Fruit fly (Drosophila melanogaster) whole organism, embryonic: ENCODE measurements around the gene Kap3.
A peak's percentile ranks its signal among the peaks of the same experiment; 100 is the strongest.

ENCODE experiments used
- Ada2b ChIP-seq: fragments of 200-800 bp; sonication (Bioruptor generic); IDR thresholded peaks from 2 replicates; pipeline ENCODE4 v1.3.6; 2022; ENCODE audit warnings: missing biosample characterization, missing genetic modification characterization
- Aef1 ChIP-seq: fragments of 200-800 bp; sonication (Bioruptor generic); IDR thresholded peaks from 3 replicates; pipeline ENCODE4 v1.3.6; 2022; ENCODE audit warnings: missing biosample characterization, missing genetic modification characterization
- Atf6 ChIP-seq: fragments of 200-800 bp; sonication (Bioruptor generic); IDR thresholded peaks from 2 replicates; pipeline ENCODE4 v1.3.6; 2022; ENCODE audit warnings: missing biosample characterization, missing genetic modification characterization
- Bgb ChIP-seq: fragments of 200-800 bp; sonication (Bioruptor generic); IDR thresholded peaks from 2 replicates; pipeline ENCODE4 v1.3.6; 2022; ENCODE audit warnings: missing biosample characterization, missing genetic modification characterization; ENCODE audit not compliant: partially characterized antibody
- CG10209 ChIP-seq: fragments of 200-800 bp; sonication (Bioruptor generic); optimal IDR thresholded peaks from 3 replicates; lab custom pipeline; 2017; ENCODE audit warnings: missing biosample characterization, mild to moderate bottlenecking, missing genetic modification characterization, missing genetic modification reagents
- CG12155 ChIP-seq: fragments of 200-800 bp; sonication (Bioruptor generic); optimal IDR thresholded peaks from 3 replicates; lab custom pipeline; 2016; ENCODE audit warnings: missing biosample characterization, missing genetic modification characterization
- CG12236 ChIP-seq: fragments of 200-800 bp; sonication (Bioruptor generic); optimal IDR thresholded peaks from 2 replicates; lab custom pipeline; 2016; ENCODE audit warnings: missing biosample characterization, missing genetic modification characterization
- CG13624 ChIP-seq: fragments of 200-800 bp; sonication (Bioruptor generic); optimal IDR thresholded peaks from 2 replicates; lab custom pipeline; 2016; ENCODE audit warnings: missing biosample characterization, missing genetic modification characterization
- CG13894 ChIP-seq: fragments of 200-800 bp; sonication (Bioruptor generic); optimal IDR thresholded peaks from 3 replicates; lab custom pipeline; 2018; ENCODE audit warnings: missing biosample characterization, mild to moderate bottlenecking, missing genetic modification characterization, moderate library complexity
- CG15696 ChIP-seq: fragments of 200-800 bp; sonication (Bioruptor generic); optimal IDR thresholded peaks from 2 replicates; lab custom pipeline; 2019; ENCODE audit warnings: missing biosample characterization, mild to moderate bottlenecking, missing genetic modification characterization, moderate library complexity
- CG16779 ChIP-seq: fragments of 200-800 bp; sonication (Bioruptor generic); IDR thresholded peaks from 2 replicates; pipeline ENCODE4 v1.3.6; 2022; ENCODE audit warnings: missing biosample characterization, missing genetic modification characterization
- CG18764 ChIP-seq: fragments of 200-800 bp; sonication (Bioruptor generic); optimal IDR thresholded peaks from 3 replicates; lab custom pipeline; 2016; ENCODE audit warnings: missing biosample characterization, missing genetic modification characterization
- CG2712 ChIP-seq: fragments of 200-800 bp; optimal IDR thresholded peaks from 3 replicates; lab custom pipeline; 2019; ENCODE audit warnings: missing biosample characterization, mild to moderate bottlenecking, missing genetic modification characterization, moderate library complexity
- CG31441 ChIP-seq: fragments of 200-800 bp; sonication (Bioruptor generic); IDR thresholded peaks from 2 replicates; pipeline ENCODE4 v1.3.6; 2022; ENCODE audit warnings: missing biosample characterization, missing genetic modification characterization
- CG9609 ChIP-seq: fragments of 200-800 bp; sonication (Bioruptor generic); optimal IDR thresholded peaks from 3 replicates; lab custom pipeline; 2016; ENCODE audit warnings: missing biosample characterization, missing genetic modification characterization
- CTCF ChIP-seq: fragments of 200-800 bp; sonication (Bioruptor generic); optimal IDR thresholded peaks from 2 replicates; lab custom pipeline; 2017; ENCODE audit warnings: missing biosample characterization, mild to moderate bottlenecking, missing genetic modification characterization, moderate library complexity
- CkIIα-i1 ChIP-seq: fragments of 200-800 bp; sonication (Bioruptor generic); IDR thresholded peaks from 2 replicates; pipeline ENCODE4 v1.3.6; 2022; ENCODE audit warnings: missing biosample characterization, missing genetic modification characterization
- D ChIP-seq, 2 experiments: fragments of 200-800 bp in 1 of 2; fragments of >200 bp in 1 of 2; sonication (Bioruptor generic) in 1 of 2; optimal IDR thresholded peaks; 2 replicates in 1 of 2; 3 replicates in 1 of 2; lab custom pipeline; 2017; ENCODE audit warnings: mild to moderate bottlenecking in 1 of 2, missing biosample characterization in 1 of 2, missing genetic modification characterization in 1 of 2, missing genetic modification reagents in 1 of 2
- Dek ChIP-seq: fragments of 200-800 bp; sonication (Bioruptor generic); optimal IDR thresholded peaks from 3 replicates; lab custom pipeline; 2019; ENCODE audit warnings: missing biosample characterization, mild to moderate bottlenecking, missing genetic modification characterization, moderate library complexity
- Dref ChIP-seq: fragments of 200-800 bp; sonication (Bioruptor generic); IDR thresholded peaks from 2 replicates; pipeline ENCODE4 v1.3.6; 2022; ENCODE audit warnings: missing biosample characterization, missing genetic modification characterization
- Drgx ChIP-seq: fragments of 200-800 bp; sonication (Bioruptor generic); IDR thresholded peaks from 2 replicates; pipeline ENCODE4 v1.3.6; 2022; ENCODE audit warnings: missing biosample characterization, missing genetic modification characterization
- Fer1 ChIP-seq: fragments of 200-800 bp; sonication (Bioruptor generic); optimal IDR thresholded peaks from 2 replicates; lab custom pipeline; 2017; ENCODE audit warnings: missing biosample characterization, mild to moderate bottlenecking, missing genetic modification characterization
- Fer2 ChIP-seq: fragments of 200-800 bp; sonication (Bioruptor generic); optimal IDR thresholded peaks from 2 replicates; lab custom pipeline; 2018; ENCODE audit warnings: missing biosample characterization, mild to moderate bottlenecking, missing genetic modification characterization, moderate library complexity
- HLH3B ChIP-seq: fragments of 200-800 bp; sonication (Bioruptor generic); IDR thresholded peaks from 2 replicates; pipeline ENCODE4 v1.3.6; 2022; ENCODE audit warnings: missing biosample characterization, missing genetic modification characterization
- Hr51 ChIP-seq, 2 experiments: fragments of 200-800 bp; sonication (Bioruptor generic); optimal IDR thresholded peaks; 2 replicates in 1 of 2; 3 replicates in 1 of 2; lab custom pipeline; 2016 to 2018; ENCODE audit warnings: missing biosample characterization in 2 of 2, missing genetic modification characterization in 2 of 2, mild to moderate bottlenecking in 1 of 2, moderate library complexity in 1 of 2
- Mrtf ChIP-seq: fragments of 200-800 bp; sonication (Bioruptor generic); IDR thresholded peaks from 3 replicates; pipeline ENCODE4 v1.3.6; 2022; ENCODE audit warnings: missing biosample characterization, missing genetic modification characterization
- NC2β ChIP-seq: fragments of 200-800 bp; sonication (Bioruptor generic); optimal IDR thresholded peaks from 2 replicates; lab custom pipeline; 2016; ENCODE audit warnings: missing biosample characterization, missing genetic modification characterization
- NfI ChIP-seq: fragments of 200-800 bp; sonication (Bioruptor generic); optimal IDR thresholded peaks from 3 replicates; lab custom pipeline; 2018; ENCODE audit warnings: missing biosample characterization, mild to moderate bottlenecking, missing genetic modification characterization, moderate library complexity
- Opbp ChIP-seq: fragments of 200-800 bp; sonication (Bioruptor generic); IDR thresholded peaks from 3 replicates; pipeline ENCODE4 v1.3.6; 2022; ENCODE audit warnings: missing biosample characterization, missing genetic modification characterization; ENCODE audit not compliant: partially characterized antibody
- Sin3A ChIP-seq: fragments of >200 bp; optimal IDR thresholded peaks from 2 replicates; lab custom pipeline; 2018
- Sry-δ ChIP-seq: fragments of 200-800 bp; sonication (Bioruptor generic); optimal IDR thresholded peaks from 2 replicates; lab custom pipeline; 2016; ENCODE audit warnings: missing biosample characterization, missing genetic modification characterization
- Stat92E ChIP-seq, 3 experiments: fragments of >200 bp in 2 of 3; fragments of 200-800 bp in 1 of 3; sonication (Bioruptor generic) in 1 of 3; optimal IDR thresholded peaks; 2 replicates each; lab custom pipeline; 2017 to 2019; ENCODE audit warnings: missing biosample characterization in 3 of 3, missing genetic modification characterization in 3 of 3, mild to moderate bottlenecking in 1 of 3, moderate library complexity in 1 of 3
- Tbp ChIP-seq: fragments of >200 bp; optimal IDR thresholded peaks from 2 replicates; lab custom pipeline; 2018; ENCODE audit warnings: missing biosample characterization, missing genetic modification characterization
- ac ChIP-seq: fragments of 200-800 bp; sonication (Bioruptor generic); optimal IDR thresholded peaks from 3 replicates; lab custom pipeline; 2017; ENCODE audit warnings: missing biosample characterization, mild to moderate bottlenecking, missing genetic modification characterization
- bcd ChIP-seq: fragments of 200-800 bp; sonication (Bioruptor generic); optimal IDR thresholded peaks from 2 replicates; lab custom pipeline; 2017; ENCODE audit warnings: missing biosample characterization, mild to moderate bottlenecking, missing genetic modification characterization
- br ChIP-seq: fragments of >200 bp; optimal IDR thresholded peaks from 2 replicates; lab custom pipeline; 2017
- disco-r ChIP-seq: fragments of 200-800 bp; sonication (Bioruptor generic); optimal IDR thresholded peaks from 2 replicates; lab custom pipeline; 2016; ENCODE audit warnings: missing biosample characterization, missing genetic modification characterization
- fd102C ChIP-seq: fragments of 200-800 bp; sonication (Bioruptor generic); optimal IDR thresholded peaks from 2 replicates; lab custom pipeline; 2018; ENCODE audit warnings: missing biosample characterization, mild to moderate bottlenecking, missing genetic modification characterization, moderate library complexity
- her ChIP-seq: fragments of 200-800 bp; sonication (Bioruptor generic); optimal IDR thresholded peaks from 2 replicates; lab custom pipeline; 2016; ENCODE audit warnings: missing biosample characterization, missing genetic modification characterization
- knrl ChIP-seq: fragments of 200-800 bp; sonication (Bioruptor generic); IDR thresholded peaks from 3 replicates; pipeline ENCODE4 v1.3.6; 2022; ENCODE audit warnings: missing biosample characterization, missing genetic modification characterization; ENCODE audit not compliant: partially characterized antibody
- lola ChIP-seq, 3 experiments: fragments of >200 bp in 2 of 3; fragments of 200-800 bp in 1 of 3; sonication (Bioruptor generic) in 1 of 3; optimal IDR thresholded peaks; 2 replicates each; lab custom pipeline; 2017 to 2019; ENCODE audit warnings: missing biosample characterization in 3 of 3, missing genetic modification characterization in 3 of 3, mild to moderate bottlenecking in 1 of 3, moderate library complexity in 1 of 3
- nmo ChIP-seq: fragments of 200-800 bp; sonication (Bioruptor generic); optimal IDR thresholded peaks from 2 replicates; lab custom pipeline; 2018; ENCODE audit warnings: missing biosample characterization, mild to moderate bottlenecking, missing genetic modification characterization, moderate library complexity
- pros ChIP-seq: fragments of 200-800 bp; sonication (Bioruptor generic); optimal IDR thresholded peaks from 3 replicates; lab custom pipeline; 2019; ENCODE audit warnings: missing biosample characterization, mild to moderate bottlenecking, missing genetic modification characterization, moderate library complexity
- run ChIP-seq: fragments of 200-800 bp; sonication (Bioruptor generic); optimal IDR thresholded peaks from 3 replicates; lab custom pipeline; 2018; ENCODE audit warnings: missing biosample characterization, mild to moderate bottlenecking, missing genetic modification characterization
- shn ChIP-seq: fragments of 200-800 bp; sonication (Bioruptor generic); optimal IDR thresholded peaks from 3 replicates; lab custom pipeline; 2016; ENCODE audit warnings: missing biosample characterization, missing genetic modification characterization
- slp2 ChIP-seq: fragments of 200-800 bp; sonication (Bioruptor generic); optimal IDR thresholded peaks from 2 replicates; lab custom pipeline; 2016; ENCODE audit warnings: missing biosample characterization, missing genetic modification characterization
- stwl ChIP-seq: fragments of 200-800 bp; sonication (Bioruptor generic); optimal IDR thresholded peaks from 3 replicates; lab custom pipeline; 2018; ENCODE audit warnings: missing biosample characterization, mild to moderate bottlenecking, missing genetic modification characterization, moderate library complexity
- tup ChIP-seq: fragments of 200-800 bp; sonication (Bioruptor generic); optimal IDR thresholded peaks from 2 replicates; lab custom pipeline; 2016; ENCODE audit warnings: missing biosample characterization, mild to moderate bottlenecking, missing genetic modification characterization, moderate library complexity
- twi ChIP-seq: fragments of 200-800 bp; optimal IDR thresholded peaks from 2 replicates; lab custom pipeline; 2019; ENCODE audit warnings: missing biosample characterization, mild to moderate bottlenecking, missing genetic modification characterization, moderate library complexity
- tx ChIP-seq: fragments of 200-800 bp; sonication (Bioruptor generic); optimal IDR thresholded peaks from 2 replicates; lab custom pipeline; 2016; ENCODE audit warnings: missing biosample characterization, missing genetic modification characterization

The Kap3 gene

DNA sequence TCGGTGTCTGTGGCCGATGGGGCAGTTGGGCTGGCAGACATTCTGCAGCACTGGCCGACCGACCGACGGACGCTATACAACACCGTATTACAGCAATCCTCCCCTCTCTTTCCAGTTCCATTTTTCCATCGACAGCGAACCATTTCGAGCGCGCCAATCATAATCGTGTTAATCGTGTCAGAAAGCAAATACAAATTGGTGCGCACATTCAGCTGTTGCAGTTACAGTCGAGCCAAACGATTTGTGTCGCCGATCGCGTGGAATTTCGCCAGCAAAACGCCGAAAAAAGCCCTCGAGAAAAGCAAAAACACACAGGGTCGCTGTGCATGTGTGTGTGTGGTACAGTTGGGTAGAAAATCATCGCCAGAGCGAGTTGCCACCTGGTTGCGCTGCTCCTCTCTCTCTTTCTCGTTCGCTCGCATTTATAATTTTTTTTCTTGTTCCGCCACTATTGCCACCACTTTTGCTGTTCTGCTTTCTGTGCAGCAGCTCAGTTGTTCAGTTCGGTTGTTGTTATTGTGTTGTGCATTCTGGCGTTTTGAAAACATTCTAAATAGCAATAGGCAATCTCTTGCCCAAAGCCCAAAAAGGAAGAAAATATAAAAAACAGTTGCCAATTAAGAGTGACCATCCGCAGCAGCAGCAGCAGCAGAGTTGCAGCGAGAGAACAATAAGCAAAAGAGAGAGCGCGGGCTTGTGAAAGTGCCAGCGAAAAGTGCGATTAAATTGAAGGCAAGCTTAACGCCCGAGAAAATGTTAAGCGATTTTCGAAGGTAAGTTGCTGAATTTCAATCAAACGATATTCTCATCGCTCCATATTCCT is 10.8 kb upstream of the Kap3 start, which contains the start of gene CG1737 (continued):
- TF ChIP-seq Fer2 (tag; lab: Kevin White, UChicago) (no peak), HLH3B (no peak), NC2β (GFP tag; lab: Kevin White, UChicago) (no peak), shn (GFP tag; lab: Kevin White, UChicago) (no peak), Drgx (GFP tag; lab: Robert Waterston, UW) (0 out of 2 replicates have a peak, but pooled peaks have one; percentile 6), CG13894 (tag; lab: Kevin White, UChicago) (peak; percentile 2), Tbp (no peak), her (GFP tag; lab: Kevin White, UChicago) (no peak), Opbp (0 out of 3 replicates have a peak, but pooled peaks have one; percentile 11), Sin3A (peak; percentile 48), lola (GFP tag; optimal IDR thresholded peaks at IDR 0.05; lab: Kevin White, UChicago) (no peak), CG2712 (tag; lab: Kevin White, UChicago) (no peak), Stat92E (GFP tag; optimal IDR thresholded peaks at IDR 0.05; lab: Kevin White, UChicago) (no peak), CG13624 (GFP tag; lab: Kevin White, UChicago) (peak; percentile 7), Bgb (GFP tag; lab: Robert Waterston, UW) (no peak), ac (GFP tag; lab: Kevin White, UChicago) (no peak), Hr51 (GFP tag; optimal IDR thresholded peaks at IDR 0.05; lab: Kevin White, UChicago) (no peak), Mrtf (GFP tag; lab: Robert Waterston, UW) (no peak), Dek (tag; lab: Kevin White, UChicago) (no peak), CG18764 (GFP tag; lab: Kevin White, UChicago) (no peak), twi (tag; lab: Kevin White, UChicago) (no peak), stwl (tag; lab: Kevin White, UChicago) (no peak), fd102C (no peak), CTCF (GFP tag; lab: Kevin White, UChicago) (no peak), nmo (GFP tag; lab: Kevin White, UChicago) (no peak), Ada2b (GFP tag; lab: Robert Waterston, UW) (no peak), tup (GFP tag; lab: Kevin White, UChicago) (no peak), CG9609 (GFP tag; lab: Kevin White, UChicago) (no peak), Fer1 (GFP tag; lab: Kevin White, UChicago) (peak; percentile 19), CG10209 (GFP tag; lab: Kevin White, UChicago) (no peak), NfI (GFP tag; lab: Kevin White, UChicago) (peak; percentile 17), CG15696 (tag; lab: Kevin White, UChicago) (no peak), bcd (GFP tag; lab: Kevin White, UChicago) (peak; percentile 11), tx (GFP tag; lab: Kevin White, UChicago) (peak; percentile 3), CG12236 (GFP tag; lab: Kevin White, UChicago) (no peak), CG16779 (GFP tag; lab: Robert Waterston, UW) (no peak), br (no peak), Dref (GFP tag; lab: Robert Waterston, UW) (peak; percentile 32), slp2 (GFP tag; lab: Kevin White, UChicago) (no peak), disco-r (GFP tag; lab: Kevin White, UChicago) (no peak), CG12155 (no peak), knrl (no peak), CG31441 (GFP tag; lab: Robert Waterston, UW) (no peak), D (optimal IDR thresholded peaks at IDR 0.05; lab: Kevin White, UChicago) (peak; percentile 80), D (GFP tag; optimal IDR thresholded peaks at IDR 0.05; lab: Kevin White, UChicago) (no peak), run (tag; lab: Kevin White, UChicago) (no peak), Atf6 (no peak), Aef1 (GFP tag; lab: Robert Waterston, UW) (no peak), CkIIα-i1 (GFP tag; lab: Robert Waterston, UW) (no peak), pros (GFP tag; lab: Kevin White, UChicago) (no peak), Sry-δ (GFP tag; lab: Kevin White, UChicago) (peak; percentile 40)
